Worm (Caenorhabditis elegans) whole organism, L2 larva: Measurements from ENCODE around the gene ifet-1.

Experiments
- F13H6.1 ChIP-seq: sonication (generic microtip); optimal IDR thresholded peaks from 2 replicates; lab custom pipeline; 2016; ENCODE audit warnings: missing genetic modification characterization, missing compliant biosample characterization
- R02D3.7 ChIP-seq: fragments of 150-350 bp; optimal IDR thresholded peaks from 2 replicates; lab custom pipeline; 2014; ENCODE audit warnings: missing biosample characterization, missing genetic modification characterization
- Y55F3AM.14 ChIP-seq: fragments of 200-800 bp; sonication (Bioruptor generic); optimal IDR thresholded peaks from 2 replicates; lab custom pipeline; 2018; ENCODE audit warnings: mild to moderate bottlenecking, missing genetic modification characterization, missing compliant biosample characterization
- ZK546.5 ChIP-seq: sonication (generic microtip); optimal IDR thresholded peaks from 2 replicates; lab custom pipeline; 2017; ENCODE audit warnings: missing biosample characterization, missing genetic modification characterization
- aly-2 ChIP-seq: fragments of 150-350 bp; optimal IDR thresholded peaks from 2 replicates; lab custom pipeline; 2014; ENCODE audit warnings: missing biosample characterization, missing genetic modification characterization
- ama-1 ChIP-seq: fragments of 150-350 bp; optimal IDR thresholded peaks from 2 replicates; lab custom pipeline; 2018; ENCODE audit warnings: inconsistent platforms
- blmp-1 ChIP-seq: sonication (generic microtip); optimal IDR thresholded peaks from 2 replicates; lab custom pipeline; 2017; ENCODE audit warnings: missing genetic modification characterization, mild to moderate bottlenecking, missing compliant biosample characterization, antibody characterized with exemption, moderate library complexity; ENCODE audit not compliant: insufficient read depth
- ceh-16 ChIP-seq: fragments of 150-350 bp; optimal IDR thresholded peaks from 2 replicates; lab custom pipeline; 2014; ENCODE audit warnings: missing biosample characterization, missing genetic modification characterization
- ceh-82 ChIP-seq: fragments of 150-350 bp; optimal IDR thresholded peaks from 2 replicates; lab custom pipeline; 2014; ENCODE audit warnings: missing biosample characterization, missing genetic modification characterization
- crh-2 ChIP-seq: sonication (generic microtip); optimal IDR thresholded peaks from 2 replicates; lab custom pipeline; 2017; ENCODE audit warnings: missing biosample characterization, missing genetic modification characterization
- dmd-4 ChIP-seq: sonication (generic microtip); optimal IDR thresholded peaks from 2 replicates; lab custom pipeline; 2017; ENCODE audit warnings: missing biosample characterization, missing genetic modification characterization
- egl-27 ChIP-seq: sonication (generic microtip); optimal IDR thresholded peaks from 3 replicates; lab custom pipeline; 2017; ENCODE audit warnings: missing biosample characterization, missing genetic modification reagents, missing genetic modification characterization
- elt-1 ChIP-seq: fragments of 150-350 bp; optimal IDR thresholded peaks from 2 replicates; lab custom pipeline; 2014; ENCODE audit warnings: missing biosample characterization, missing genetic modification characterization
- elt-3 ChIP-seq: sonication (generic microtip); optimal IDR thresholded peaks from 2 replicates; lab custom pipeline; 2017; ENCODE audit warnings: missing biosample characterization, missing genetic modification characterization
- fos-1 ChIP-seq: fragments of 150-350 bp; optimal IDR thresholded peaks from 2 replicates; lab custom pipeline; 2014; ENCODE audit warnings: missing biosample characterization, missing genetic modification characterization
- gmeb-1 ChIP-seq: fragments of 150-350 bp; optimal IDR thresholded peaks from 2 replicates; lab custom pipeline; 2014; ENCODE audit warnings: missing biosample characterization, missing genetic modification characterization
- lin-11 ChIP-seq: fragments of 150-350 bp; sonication (generic microtip); optimal IDR thresholded peaks from 2 replicates; lab custom pipeline; 2014; ENCODE audit warnings: missing biosample characterization, missing genetic modification characterization, inconsistent platforms, mixed read lengths
- lin-13 ChIP-seq: fragments of 150-350 bp; optimal IDR thresholded peaks from 2 replicates; lab custom pipeline; 2014; ENCODE audit warnings: missing biosample characterization, missing genetic modification reagents, missing genetic modification characterization
- lin-39 ChIP-seq: fragments of 150-350 bp; optimal IDR thresholded peaks from 2 replicates; lab custom pipeline; 2014; ENCODE audit warnings: missing biosample characterization, missing genetic modification reagents, missing genetic modification characterization
- mbf-1 ChIP-seq: sonication (generic microtip); optimal IDR thresholded peaks from 2 replicates; lab custom pipeline; 2017; ENCODE audit warnings: missing biosample characterization, missing genetic modification characterization
- mdl-1 ChIP-seq, 2 experiments: fragments of 150-350 bp in 1 of 2; sonication (generic microtip) in 1 of 2; optimal IDR thresholded peaks; 2 replicates each; lab custom pipeline; 2017; ENCODE audit warnings: missing biosample characterization in 2 of 2, missing genetic modification characterization in 2 of 2
- nhr-10 ChIP-seq: sonication (generic microtip); optimal IDR thresholded peaks from 2 replicates; lab custom pipeline; 2017; ENCODE audit warnings: missing biosample characterization, missing genetic modification characterization
- nhr-11 ChIP-seq: fragments of 150-350 bp; optimal IDR thresholded peaks from 2 replicates; lab custom pipeline; 2014; ENCODE audit warnings: missing biosample characterization, missing genetic modification characterization
- nhr-12 ChIP-seq: fragments of 150-350 bp; optimal IDR thresholded peaks from 2 replicates; lab custom pipeline; 2014; ENCODE audit warnings: missing biosample characterization, missing genetic modification characterization
- nhr-129 ChIP-seq: fragments of 150-350 bp; optimal IDR thresholded peaks from 2 replicates; lab custom pipeline; 2014; ENCODE audit warnings: missing biosample characterization, missing genetic modification characterization
- nhr-23 ChIP-seq: fragments of 150-350 bp; optimal IDR thresholded peaks from 2 replicates; lab custom pipeline; 2014; ENCODE audit warnings: missing biosample characterization, missing genetic modification reagents, missing genetic modification characterization
- nhr-237 ChIP-seq: fragments of 150-350 bp; optimal IDR thresholded peaks from 2 replicates; lab custom pipeline; 2014; ENCODE audit warnings: missing biosample characterization, missing genetic modification characterization
- nhr-25 ChIP-seq: fragments of 150-350 bp; sonication (generic microtip); optimal IDR thresholded peaks from 3 replicates; lab custom pipeline; 2014; ENCODE audit warnings: missing biosample characterization, missing genetic modification characterization
- nhr-77 ChIP-seq: fragments of 150-350 bp; optimal IDR thresholded peaks from 2 replicates; lab custom pipeline; 2014; ENCODE audit warnings: missing biosample characterization, missing genetic modification characterization
- peb-1 ChIP-seq: fragments of 150-350 bp; optimal IDR thresholded peaks from 2 replicates; lab custom pipeline; 2014; ENCODE audit warnings: missing biosample characterization, missing genetic modification characterization
- sem-4 ChIP-seq: fragments of 150-350 bp; optimal IDR thresholded peaks from 2 replicates; lab custom pipeline; 2014; ENCODE audit warnings: missing biosample characterization, missing genetic modification reagents, missing genetic modification characterization
- skn-1 ChIP-seq: sonication (generic microtip); optimal IDR thresholded peaks from 2 replicates; lab custom pipeline; 2017; ENCODE audit warnings: missing biosample characterization, missing genetic modification characterization
- sma-3 ChIP-seq: sonication (generic microtip); optimal IDR thresholded peaks from 2 replicates; lab custom pipeline; 2016; ENCODE audit warnings: missing genetic modification reagents, missing genetic modification characterization, missing compliant biosample characterization
- sma-9 ChIP-seq, 2 experiments: fragments of 150-350 bp in 1 of 2; sonication (generic microtip) in 1 of 2; optimal IDR thresholded peaks; 2 replicates each; lab custom pipeline; 2014 to 2016; ENCODE audit warnings: missing genetic modification characterization in 2 of 2, mild to moderate bottlenecking in 1 of 2, missing biosample characterization in 1 of 2, missing compliant biosample characterization in 1 of 2, missing genetic modification reagents in 1 of 2, moderate library complexity in 1 of 2
- snpc-4 ChIP-seq: fragments of 150-350 bp; optimal IDR thresholded peaks from 2 replicates; lab custom pipeline; 2014; ENCODE audit warnings: missing biosample characterization, missing genetic modification characterization
- unc-55 ChIP-seq: fragments of 150-350 bp; sonication (generic microtip); optimal IDR thresholded peaks from 3 replicates; lab custom pipeline; 2014; ENCODE audit warnings: missing biosample characterization, missing genetic modification reagents, missing genetic modification characterization
- unc-62 ChIP-seq: fragments of 150-350 bp; optimal IDR thresholded peaks from 2 replicates; lab custom pipeline; 2014; ENCODE audit warnings: missing biosample characterization, missing genetic modification reagents, missing genetic modification characterization
- zag-1 ChIP-seq: fragments of 150-350 bp; optimal IDR thresholded peaks from 2 replicates; lab custom pipeline; 2014; ENCODE audit warnings: missing biosample characterization, missing genetic modification characterization
- ztf-1 ChIP-seq: fragments of 200-800 bp; sonication (Bioruptor generic); conservative IDR thresholded peaks from 2 replicates; pipeline ENCODE4 v1.3.6; 2022; ENCODE audit warnings: missing genetic modification characterization, missing compliant biosample characterization
- ztf-4 ChIP-seq: fragments of 150-350 bp; optimal IDR thresholded peaks from 2 replicates; lab custom pipeline; 2014; ENCODE audit warnings: missing biosample characterization, missing genetic modification characterization

Gene ifet-1

DNA sequence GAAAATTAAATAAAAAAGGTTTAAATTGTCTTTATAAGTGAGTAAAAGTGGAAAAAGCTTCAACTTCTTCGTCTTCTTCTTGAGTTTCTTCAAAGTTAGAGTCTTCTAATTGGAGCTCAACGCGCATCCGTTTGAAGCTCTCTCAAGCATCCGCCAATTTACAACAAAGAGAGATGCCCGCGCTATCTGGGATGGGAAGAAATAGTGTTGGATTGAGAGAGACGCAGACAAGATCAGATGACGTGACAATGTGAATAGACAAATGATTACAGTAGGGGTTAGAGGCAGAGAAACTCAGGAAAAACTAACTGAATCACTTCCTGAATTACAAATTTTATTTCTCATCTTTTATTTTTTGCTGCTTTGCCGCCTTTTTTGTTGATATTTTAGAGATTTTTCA, 8.0 kb upstream of the ifet-1 start:
- TF ChIP-seq sem-4 (tag; lab: Kevin White, UChicago) (no peak), egl-27 (tag; lab: Kevin White, UChicago) (no peak), fos-1 (no peak), ztf-4 (tag; lab: Kevin White, UChicago) (no peak), ceh-82 (tag; lab: Kevin White, UChicago) (no peak), ztf-1 (no peak), nhr-25 (tag; lab: Kevin White, UChicago) (no peak), ceh-16 (tag; lab: Kevin White, UChicago) (no peak), Y55F3AM.14 (GFP tag; lab: Kevin White, UChicago) (no peak), lin-39 (tag; lab: Kevin White, UChicago) (no peak), elt-1 (tag; lab: Kevin White, UChicago) (no peak), nhr-77 (tag; lab: Kevin White, UChicago) (no peak)

ce11 chrIII:4481787-4482186, 6.8 kb upstream of the ifet-1 start:
- TF ChIP-seq egl-27 (tag; lab: Kevin White, UChicago) = no peak
- no peak for TF ChIP-seq ZK546.5 (tag; lab: Kevin White, UChicago)
- no peak for TF ChIP-seq sma-3 (GFP tag; lab: Kevin White, UChicago)
- no peak for TF ChIP-seq ceh-82 (tag; lab: Kevin White, UChicago)
- no peak for TF ChIP-seq nhr-129 (tag; lab: Kevin White, UChicago)
- TF ChIP-seq skn-1 = no peak

- no peak for TF ChIP-seq unc-55 (GFP tag; lab: Kevin White, UChicago)
- no peak for TF ChIP-seq ceh-82 (tag; lab: Kevin White, UChicago)
- TF ChIP-seq Y55F3AM.14 (GFP tag; lab: Kevin White, UChicago) = no peak
- TF ChIP-seq F13H6.1 (tag; lab: Kevin White, UChicago) = no peak
- TF ChIP-seq ZK546.5 (tag; lab: Kevin White, UChicago) = no peak
- TF ChIP-seq ceh-16 (tag; lab: Kevin White, UChicago) = no peak
- no peak for TF ChIP-seq unc-62 (GFP tag; lab: Kevin White, UChicago)
- no peak for TF ChIP-seq mbf-1
- TF ChIP-seq nhr-10 (tag; lab: Kevin White, UChicago) = no peak
- no peak for TF ChIP-seq gmeb-1 (tag; lab: Kevin White, UChicago)
- TF ChIP-seq ama-1 = no peak
- no peak for TF ChIP-seq nhr-11 (tag; lab: Kevin White, UChicago)
Observed at ce11 chrIII:4477472-4477871, 2.5 kb upstream of the ifet-1 start, which contains the start of gene ins-17. Gene ins-17 (minus strand): TSS chrIII:4477572.

DNA sequence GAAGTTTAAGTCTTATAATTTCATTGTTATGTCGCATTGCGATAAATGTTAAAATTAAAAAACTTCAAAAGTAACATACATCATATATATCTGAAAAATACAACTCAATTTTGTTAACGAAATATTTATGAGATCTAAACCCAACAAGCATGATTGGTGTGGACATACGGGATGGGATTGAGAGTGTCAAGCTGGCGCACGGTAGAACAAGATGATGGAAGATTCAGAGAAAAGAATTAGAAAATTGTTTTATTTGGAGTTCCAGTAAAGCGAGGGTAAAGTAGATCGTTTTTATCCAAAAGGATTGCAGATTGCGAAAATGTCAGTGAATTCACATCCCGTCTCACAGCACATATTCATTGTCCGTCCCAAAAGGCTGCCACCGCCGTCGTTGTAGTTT, 1.9 kb upstream of the ifet-1 start:
- TF ChIP-seq lin-13 (GFP tag; lab: Kevin White, UChicago) (no peak), peb-1 (tag; lab: Kevin White, UChicago) (no peak), aly-2 (tag; lab: Kevin White, UChicago) (no peak), nhr-11 (tag; lab: Kevin White, UChicago) (no peak), sma-9 (GFP tag; optimal IDR thresholded peaks at IDR 0.05; lab: Kevin White, UChicago) (no peak), sma-9 (tag; optimal IDR thresholded peaks at IDR 0.05; lab: Kevin White, UChicago) (no peak), ztf-4 (tag; lab: Kevin White, UChicago) (no peak), nhr-12 (tag; lab: Kevin White, UChicago) (no peak), nhr-237 (no peak), crh-2 (no peak)

DNA sequence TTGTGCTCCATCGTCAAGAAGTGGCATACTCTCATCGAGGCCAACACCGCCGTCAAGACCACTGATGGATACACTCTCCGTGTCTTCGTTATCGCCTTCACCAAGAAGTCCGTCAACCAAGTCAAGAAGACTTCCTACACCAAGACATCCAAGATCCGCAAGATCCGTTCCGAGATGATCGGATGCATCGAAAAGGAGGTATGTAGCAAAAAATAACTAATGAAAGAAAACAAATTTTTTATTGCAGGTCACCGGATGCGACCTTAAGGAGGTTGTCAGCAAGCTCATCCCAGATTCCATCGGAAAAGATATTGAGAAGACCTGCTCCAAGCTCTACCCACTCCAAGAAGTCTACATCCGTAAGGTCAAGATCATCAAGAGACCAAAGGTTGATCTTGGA, 1.4 kb upstream of the ifet-1 start:
- TF ChIP-seq dmd-4 (tag; lab: Kevin White, UChicago) = no peak
- TF ChIP-seq snpc-4 (tag; lab: Kevin White, UChicago) = no peak
- TF ChIP-seq peb-1 (tag; lab: Kevin White, UChicago) = no peak
- no peak for TF ChIP-seq sma-9 (GFP tag; optimal IDR thresholded peaks at IDR 0.05; lab: Kevin White, UChicago)
- no peak for TF ChIP-seq sma-9 (tag; optimal IDR thresholded peaks at IDR 0.05; lab: Kevin White, UChicago)
- no peak for TF ChIP-seq lin-11 (tag; lab: Kevin White, UChicago)
- TF ChIP-seq nhr-10 (tag; lab: Kevin White, UChicago) = no peak
- TF ChIP-seq aly-2 (tag; lab: Kevin White, UChicago) = no peak
- TF ChIP-seq blmp-1 (tag; lab: Kevin White, UChicago) = no peak
- TF ChIP-seq ceh-82 (tag; lab: Kevin White, UChicago) = no peak
- no peak for TF ChIP-seq zag-1 (tag; lab: Kevin White, UChicago)
- TF ChIP-seq elt-3 (tag; lab: Kevin White, UChicago) = no peak
- no peak for TF ChIP-seq nhr-237
- TF ChIP-seq nhr-23 (tag; lab: Kevin White, UChicago) = no peak
- no peak for TF ChIP-seq mdl-1 (tag; optimal IDR thresholded peaks at IDR 0.05; lab: Kevin White, UChicago)
- TF ChIP-seq R02D3.7 = no peak
